Worm (Caenorhabditis elegans): ENCODE results near the gene nhr-55.

Gene nhr-55

DNA sequence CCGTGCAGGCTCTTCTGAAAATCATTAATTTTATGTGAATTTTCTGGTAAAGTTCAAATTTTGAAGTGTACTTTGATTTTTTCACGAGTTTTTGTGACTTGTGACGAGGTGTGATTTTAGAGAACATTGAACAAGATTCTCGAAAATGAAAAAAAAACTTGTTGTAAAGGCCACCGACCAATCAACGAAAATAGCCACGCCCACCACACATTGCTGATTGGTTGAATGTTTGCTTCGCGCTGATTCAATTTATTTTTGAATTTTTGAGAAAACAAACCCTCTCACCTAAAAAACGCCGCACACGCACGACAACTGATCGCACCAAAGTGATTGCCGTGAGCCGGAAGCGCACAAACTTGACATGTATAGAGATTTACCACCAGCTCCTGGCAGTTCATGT lies 4.9 kb downstream of the nhr-55 start:
- no peak for TF ChIP-seq blmp-1 (tag; optimal IDR thresholded peaks at IDR 0.05)
- no peak for TF ChIP-seq isw-1 (GFP tag; IDR thresholded peaks at IDR 0.05)
- no peak for TF ChIP-seq alr-1 (tag; optimal IDR thresholded peaks at IDR 0.05; ENCODE audit: borderline replicate concordance)

DNA sequence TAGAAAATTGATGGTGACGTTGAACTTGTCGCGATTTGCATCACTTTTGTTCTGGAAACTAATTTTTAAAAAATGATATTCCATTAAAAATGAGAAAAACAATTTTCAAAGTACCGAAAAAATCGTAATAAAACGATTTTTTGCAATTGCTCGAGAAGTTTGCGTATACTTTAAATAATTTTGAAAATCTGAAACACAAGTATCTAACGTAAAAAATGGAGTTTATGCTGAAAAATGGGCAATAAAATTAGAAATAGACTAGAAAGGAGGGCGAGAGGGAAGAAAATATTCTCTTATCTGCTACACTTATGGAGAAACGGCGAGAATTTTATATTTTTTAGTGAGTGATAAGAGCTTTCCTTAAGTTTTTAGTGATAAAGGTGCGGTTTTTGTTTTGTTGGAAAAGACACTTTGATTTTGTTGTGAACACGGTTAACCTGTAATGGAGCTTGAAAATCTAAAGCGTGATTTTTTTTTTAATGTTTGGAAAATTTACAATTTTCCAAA lies 5.4 kb downstream of the nhr-55 start, which contains the start of gene nhr-130:
nhr-130 (minus strand) TSS at position 51 of the 507 bp plus-strand sequence.
- no peak for TF ChIP-seq nhr-12 (tag; optimal IDR thresholded peaks at IDR 0.05)
- peak; percentile 78 for TF ChIP-seq elt-2 (tag; optimal IDR thresholded peaks at IDR 0.05)
- TF ChIP-seq lin-14 (GFP tag; optimal IDR thresholded peaks at IDR 0.05): peak; percentile 12
- TF ChIP-seq unc-86 (tag; optimal IDR thresholded peaks at IDR 0.05): no peak
- no peak for TF ChIP-seq snu-23 (GFP tag; optimal IDR thresholded peaks at IDR 0.05)
- TF ChIP-seq nhr-20 (tag; optimal IDR thresholded peaks at IDR 0.05): peak; percentile 30
- TF ChIP-seq sptf-1 (tag; optimal IDR thresholded peaks at IDR 0.05): no peak
- no peak for TF ChIP-seq efl-1 (optimal IDR thresholded peaks at IDR 0.05)
- TF ChIP-seq efl-1 (GFP tag; optimal IDR thresholded peaks at IDR 0.05 in 1 of 2): no peak
- peak; percentile 28 for TF ChIP-seq tlp-1 (tag; optimal IDR thresholded peaks at IDR 0.05)

ce11 chrV:484285-484890 lies 6.4 kb downstream of the nhr-55 start, which contains the start of gene nhr-212:
Gene nhr-212 (plus strand): TSS chrV:484857.
- TF ChIP-seq C34B4.2 (tag; optimal IDR thresholded peaks at IDR 0.05): no peak
- TF ChIP-seq mef-2 (tag; optimal IDR thresholded peaks at IDR 0.05): no peak
- peak; percentile 10 for TF ChIP-seq nhr-90 (tag; optimal IDR thresholded peaks at IDR 0.05; ENCODE audit: poor library complexity)
- peak; percentile 57 for TF ChIP-seq nhr-77 (tag; optimal IDR thresholded peaks at IDR 0.05)
- TF ChIP-seq nhr-237 (tag; optimal IDR thresholded peaks at IDR 0.05): no peak
- no peak for TF ChIP-seq rnt-1 (tag; optimal IDR thresholded peaks at IDR 0.05)
- TF ChIP-seq elt-2 (tag; optimal IDR thresholded peaks at IDR 0.05): peak; percentile 42
- no peak for TF ChIP-seq sup-37 (GFP tag; optimal IDR thresholded peaks at IDR 0.05)
- TF ChIP-seq zag-1 (tag; optimal IDR thresholded peaks at IDR 0.05): no peak
- no peak for TF ChIP-seq dsc-1 (tag; optimal IDR thresholded peaks at IDR 0.05)
- TF ChIP-seq aha-1 (tag; optimal IDR thresholded peaks at IDR 0.05): no peak
- no peak for TF ChIP-seq unc-98 (GFP tag; IDR thresholded peaks at IDR 0.05)
- TF ChIP-seq lsy-2 (tag; optimal IDR thresholded peaks at IDR 0.05): peak in 1 of 2 experiments; percentile 3
- no peak for TF ChIP-seq hlh-4 (tag; optimal IDR thresholded peaks at IDR 0.05)
- no peak for TF ChIP-seq C04F5.9 (tag; optimal IDR thresholded peaks at IDR 0.05)
- no peak for TF ChIP-seq ets-5 (GFP tag; IDR thresholded peaks at IDR 0.05)
- no peak for TF ChIP-seq ztf-11 (tag; optimal IDR thresholded peaks at IDR 0.05)
- TF ChIP-seq snpc-4 (tag; optimal IDR thresholded peaks at IDR 0.05): peak; percentile 86
- TF ChIP-seq lin-15B (tag; optimal IDR thresholded peaks at IDR 0.05): no peak
- TF ChIP-seq nhr-20 (tag; optimal IDR thresholded peaks at IDR 0.05): peak; percentile 55
- TF ChIP-seq efl-1 (optimal IDR thresholded peaks at IDR 0.05): no peak
- TF ChIP-seq efl-1 (GFP tag; optimal IDR thresholded peaks at IDR 0.05 in 1 of 2): peak in 1 of 2 experiments; percentile 71
- peak; percentile 63 for TF ChIP-seq nhr-85 (tag)
- no peak for TF ChIP-seq ama-1 (optimal IDR thresholded peaks at IDR 0.05)
- peak; percentile 36 for TF ChIP-seq nhr-71 (tag; optimal IDR thresholded peaks at IDR 0.05)
- peak; percentile 18 for TF ChIP-seq snu-23 (GFP tag; optimal IDR thresholded peaks at IDR 0.05)
- TF ChIP-seq ceh-8 (GFP tag; optimal IDR thresholded peaks at IDR 0.05): no peak
- TF ChIP-seq hlh-17 (GFP tag; optimal IDR thresholded peaks at IDR 0.05; ENCODE audit: borderline replicate concordance): no peak
- TF ChIP-seq sptf-1 (tag; optimal IDR thresholded peaks at IDR 0.05): no peak
- TF ChIP-seq lin-14 (GFP tag; optimal IDR thresholded peaks at IDR 0.05): peak; percentile 73
- TF ChIP-seq tbx-2 (tag; optimal IDR thresholded peaks at IDR 0.05): peak; percentile 9
- no peak for TF ChIP-seq ceh-88 (GFP tag; IDR thresholded peaks at IDR 0.05)
- TF ChIP-seq zip-4 (GFP tag; optimal IDR thresholded peaks at IDR 0.05): no peak
- no peak for TF ChIP-seq lin-13 (GFP tag; optimal IDR thresholded peaks at IDR 0.05)
- no peak for TF ChIP-seq ces-1 (GFP tag; optimal IDR thresholded peaks at IDR 0.05)
- peak in 1 of 2 experiments; percentile 53 for TF ChIP-seq lin-35 (GFP tag; optimal IDR thresholded peaks at IDR 0.05)
- TF ChIP-seq egl-13 (tag; optimal IDR thresholded peaks at IDR 0.05): no peak
- no peak for TF ChIP-seq ceh-90 (tag; optimal IDR thresholded peaks at IDR 0.05)
- no peak for TF ChIP-seq nhr-76 (tag; optimal IDR thresholded peaks at IDR 0.05)
- TF ChIP-seq Y116A8C.19 (tag; optimal IDR thresholded peaks at IDR 0.05; ENCODE audit: borderline replicate concordance): no peak
- no peak for TF ChIP-seq mep-1 (tag; optimal IDR thresholded peaks at IDR 0.05)
- no peak for TF ChIP-seq pag-3 (tag; optimal IDR thresholded peaks at IDR 0.05; ENCODE audit: borderline replicate concordance, insufficient read depth)
